Worm (Caenorhabditis elegans): ENCODE results near the gene Y45G12B.2.

DNA sequence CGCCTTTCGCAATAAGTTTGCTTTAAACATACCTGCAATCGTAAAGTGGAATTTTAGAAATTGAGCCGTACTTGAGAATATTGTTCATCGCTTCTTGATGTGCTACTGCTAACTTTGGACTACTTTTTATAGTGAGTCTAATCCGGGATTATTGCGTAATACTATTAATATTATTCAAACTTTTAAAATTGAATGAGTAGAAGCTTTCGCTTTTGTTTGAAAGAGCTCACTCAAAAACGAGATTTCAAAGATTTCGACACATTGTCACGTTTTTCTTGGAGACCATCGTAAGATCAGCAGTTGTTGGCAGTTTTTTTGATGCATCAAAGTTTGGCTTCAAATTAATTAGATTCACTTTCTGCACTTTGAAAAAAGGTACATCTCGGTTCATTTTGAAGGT lies 19.0 kb downstream of the Y45G12B.2 start, which contains the start of gene srt-28:
- TF ChIP-seq T22C8.4 (GFP tag; IDR thresholded peaks at IDR 0.05) = no peak
- TF ChIP-seq klf-2 (GFP tag; conservative IDR thresholded peaks at IDR 0.05) = no peak
- TF ChIP-seq med-1 (GFP tag; optimal IDR thresholded peaks at IDR 0.05; ENCODE audit: insufficient read depth) = no peak

Data from whole organism, midembryonic.